Fruit fly (Drosophila melanogaster): ENCODE data around the gene Mtr4.

DNA sequence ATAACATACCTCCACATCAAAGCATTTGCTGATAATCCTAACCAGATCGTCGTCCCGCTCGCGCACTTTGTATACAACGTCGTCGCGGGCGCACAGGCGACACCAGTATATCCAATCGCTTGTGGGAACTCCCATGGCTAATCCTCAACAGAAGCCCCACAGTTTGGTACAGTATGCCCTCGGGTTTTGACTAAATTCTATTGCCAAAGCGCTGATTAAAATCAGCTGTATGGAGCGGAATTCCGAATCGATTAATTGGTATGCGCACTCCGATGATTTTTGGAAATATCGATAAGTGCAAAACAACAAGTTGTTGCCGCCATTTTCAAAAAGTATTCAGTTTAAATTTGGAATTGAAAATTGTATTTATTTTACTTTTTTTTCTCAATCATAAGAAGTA lies 16.0 kb downstream of the Mtr4 start, which contains the start of gene wek:
- TF ChIP-seq Pif1B (GFP tag; optimal IDR thresholded peaks at IDR 0.05) (no peak), CG34367 (tag; optimal IDR thresholded peaks at IDR 0.05) (no peak)
